Fruit fly (Drosophila melanogaster) whole organism, embryonic: Measurements from ENCODE around the gene CG3632.
A peak's percentile ranks its signal among the peaks of the same experiment; 100 is the strongest.

ENCODE experiments used
- CG10979 ChIP-seq: fragments of 200-800 bp; sonication (Bioruptor generic); optimal IDR thresholded peaks from 2 replicates; lab custom pipeline; 2018; ENCODE audit warnings: missing biosample characterization, mild to moderate bottlenecking, missing genetic modification characterization, moderate library complexity
- CG11398 ChIP-seq: fragments of 200-800 bp; sonication (Bioruptor generic); optimal IDR thresholded peaks from 2 replicates; lab custom pipeline; 2016; ENCODE audit warnings: missing biosample characterization, missing genetic modification characterization
- CG14860 ChIP-seq: fragments of 200-800 bp; sonication (Bioruptor generic); IDR thresholded peaks from 3 replicates; pipeline ENCODE4 v1.3.6; 2022; ENCODE audit warnings: missing biosample characterization, missing genetic modification characterization; ENCODE audit not compliant: partially characterized antibody
- CG1603 ChIP-seq: fragments of 200-800 bp; sonication (Bioruptor generic); optimal IDR thresholded peaks from 2 replicates; lab custom pipeline; 2019; ENCODE audit warnings: missing biosample characterization, mild to moderate bottlenecking, missing genetic modification characterization, moderate library complexity
- Hr51 ChIP-seq, 2 experiments: fragments of 200-800 bp; sonication (Bioruptor generic); optimal IDR thresholded peaks; 2 replicates in 1 of 2; 3 replicates in 1 of 2; lab custom pipeline; 2016 to 2018; ENCODE audit warnings: missing biosample characterization in 2 of 2, missing genetic modification characterization in 2 of 2, mild to moderate bottlenecking in 1 of 2, moderate library complexity in 1 of 2
- Hsf ChIP-seq: fragments of 200-800 bp; sonication (Bioruptor generic); optimal IDR thresholded peaks from 3 replicates; lab custom pipeline; 2016; ENCODE audit warnings: missing biosample characterization, missing genetic modification characterization
- Sin3A ChIP-seq: fragments of >200 bp; optimal IDR thresholded peaks from 2 replicates; lab custom pipeline; 2018
- TFAM ChIP-seq: fragments of 200-800 bp; sonication (Bioruptor generic); optimal IDR thresholded peaks from 2 replicates; lab custom pipeline; 2017; ENCODE audit warnings: missing biosample characterization, missing genetic modification characterization, inconsistent platforms
- btn ChIP-seq: fragments of 200-800 bp; sonication (Bioruptor generic); optimal IDR thresholded peaks from 2 replicates; lab custom pipeline; 2016; ENCODE audit warnings: missing biosample characterization, missing genetic modification characterization
- cas ChIP-seq: fragments of 200-800 bp; sonication (Bioruptor generic); IDR thresholded peaks from 2 replicates; pipeline ENCODE4 v1.3.6; 2022; ENCODE audit warnings: missing biosample characterization, missing genetic modification characterization
- pan ChIP-seq, 4 experiments: fragments of >200 bp in 3 of 4; fragments of 200-800 bp in 1 of 4; sonication (Bioruptor generic) in 1 of 4; optimal IDR thresholded peaks in 3 of 4; IDR thresholded peaks in 1 of 4; 2 replicates each; pipeline versions ENCODE4 v1.3.6 to Lab custom; 2017 to 2022; ENCODE audit warnings: missing biosample characterization in 2 of 4, missing genetic modification characterization in 2 of 4, mixed read lengths in 1 of 4
- shn ChIP-seq: fragments of 200-800 bp; sonication (Bioruptor generic); optimal IDR thresholded peaks from 3 replicates; lab custom pipeline; 2016; ENCODE audit warnings: missing biosample characterization, missing genetic modification characterization
- trh ChIP-seq: fragments of 200-800 bp; sonication (Bioruptor generic); optimal IDR thresholded peaks from 2 replicates; lab custom pipeline; 2016; ENCODE audit warnings: missing biosample characterization, missing genetic modification characterization
- tx ChIP-seq: fragments of 200-800 bp; sonication (Bioruptor generic); optimal IDR thresholded peaks from 2 replicates; lab custom pipeline; 2016; ENCODE audit warnings: missing biosample characterization, missing genetic modification characterization

- peak; percentile 94 for TF ChIP-seq shn (GFP tag; lab: Kevin White, UChicago)
- peak; percentile 96 for TF ChIP-seq Hsf (GFP tag; lab: Kevin White, UChicago)
- TF ChIP-seq btn (GFP tag; lab: Kevin White, UChicago) = peak; percentile 92
- peak; percentile 75 for TF ChIP-seq TFAM (GFP tag; lab: Kevin White, UChicago)
- peak; percentile 89 for TF ChIP-seq CG1603 (tag; lab: Kevin White, UChicago)
- TF ChIP-seq Hr51 (GFP tag; optimal IDR thresholded peaks at IDR 0.05; lab: Kevin White, UChicago) = peak; percentile 95 to 97
- peak; percentile 97 for TF ChIP-seq CG10979 (tag; lab: Kevin White, UChicago)
- no peak for TF ChIP-seq pan (optimal IDR thresholded peaks at IDR 0.05; lab: Kevin White, UChicago)
- TF ChIP-seq pan (GFP tag; optimal IDR thresholded peaks at IDR 0.05 in 1 of 2, IDR thresholded peaks at IDR 0.05 in 1 of 2) = peak in 1 of 2 experiments; percentile 92
- TF ChIP-seq Sin3A (lab: Kevin White, UChicago) = no peak
- peak; percentile 94 for TF ChIP-seq CG11398 (GFP tag; lab: Kevin White, UChicago)
- no peak for TF ChIP-seq CG14860 (GFP tag; lab: Robert Waterston, UW)
- TF ChIP-seq tx (GFP tag; lab: Kevin White, UChicago) = peak; percentile 96
- peak; percentile 32; the same call in 1 of the 2 replicates for TF ChIP-seq cas (GFP tag; lab: Robert Waterston, UW)
- TF ChIP-seq trh (GFP tag; lab: Kevin White, UChicago) = peak; percentile 76
These were observed 36.3 kb downstream of the CG3632 start for dm6 chrX:16332615-16333288.
